Fruit fly (Drosophila melanogaster) whole organism, embryonic: ENCODE data around the gene Dfd.
A peak's percentile ranks its signal among the peaks of the same experiment; 100 is the strongest.

ENCODE experiments used
- Adf1 ChIP-seq: fragments of 200-800 bp; sonication (Bioruptor generic); IDR thresholded peaks from 2 replicates; pipeline ENCODE4 v1.3.6; 2022; ENCODE audit warnings: missing biosample characterization, missing genetic modification characterization
- Atf3 ChIP-seq: fragments of 200-800 bp; sonication (Bioruptor generic); optimal IDR thresholded peaks from 3 replicates; lab custom pipeline; 2016; ENCODE audit warnings: missing biosample characterization, missing genetic modification characterization
- CG10979 ChIP-seq: fragments of 200-800 bp; sonication (Bioruptor generic); optimal IDR thresholded peaks from 2 replicates; lab custom pipeline; 2018; ENCODE audit warnings: missing biosample characterization, mild to moderate bottlenecking, missing genetic modification characterization, moderate library complexity
- CG11504 ChIP-seq: fragments of 200-800 bp; sonication (Bioruptor generic); optimal IDR thresholded peaks from 3 replicates; lab custom pipeline; 2019; ENCODE audit warnings: missing biosample characterization, mild to moderate bottlenecking, missing genetic modification characterization, moderate library complexity
- CG12299 ChIP-seq: fragments of 200-800 bp; sonication (Bioruptor generic); optimal IDR thresholded peaks from 2 replicates; lab custom pipeline; 2018; ENCODE audit warnings: missing biosample characterization, mild to moderate bottlenecking, missing genetic modification characterization
- CG14710 ChIP-seq: fragments of 200-800 bp; sonication (Bioruptor generic); optimal IDR thresholded peaks from 3 replicates; lab custom pipeline; 2019; ENCODE audit warnings: missing biosample characterization, mild to moderate bottlenecking, missing genetic modification characterization, moderate library complexity
- CG15479 ChIP-seq: fragments of 200-800 bp; sonication (Bioruptor generic); optimal IDR thresholded peaks from 3 replicates; lab custom pipeline; 2019; ENCODE audit warnings: missing biosample characterization, mild to moderate bottlenecking, missing genetic modification characterization, moderate library complexity
- CG17361 ChIP-seq: fragments of 200-800 bp; sonication (Bioruptor generic); IDR thresholded peaks from 3 replicates; pipeline ENCODE4 v1.3.6; 2022; ENCODE audit warnings: missing biosample characterization, missing genetic modification characterization
- CG18262 ChIP-seq: fragments of 200-800 bp; optimal IDR thresholded peaks from 3 replicates; lab custom pipeline; 2019; ENCODE audit warnings: missing biosample characterization, mild to moderate bottlenecking, missing genetic modification characterization, moderate library complexity
- CG2202 ChIP-seq: fragments of 200-800 bp; sonication (Bioruptor generic); optimal IDR thresholded peaks from 2 replicates; lab custom pipeline; 2018; ENCODE audit warnings: missing biosample characterization, mild to moderate bottlenecking, missing genetic modification characterization
- CG31441 ChIP-seq: fragments of 200-800 bp; sonication (Bioruptor generic); IDR thresholded peaks from 2 replicates; pipeline ENCODE4 v1.3.6; 2022; ENCODE audit warnings: missing biosample characterization, missing genetic modification characterization
- CG34422 ChIP-seq: fragments of 200-800 bp; sonication (Bioruptor generic); IDR thresholded peaks from 3 replicates; pipeline ENCODE4 v1.3.6; 2022; ENCODE audit warnings: missing biosample characterization, missing genetic modification characterization
- CG4360 ChIP-seq: fragments of 200-800 bp; sonication (Bioruptor generic); IDR thresholded peaks from 2 replicates; pipeline ENCODE4 v1.3.6; 2022; ENCODE audit warnings: missing biosample characterization, missing genetic modification characterization
- CG5180 ChIP-seq: fragments of 200-800 bp; sonication (Bioruptor generic); optimal IDR thresholded peaks from 3 replicates; lab custom pipeline; 2017; ENCODE audit warnings: missing biosample characterization, missing genetic modification characterization, mild to moderate bottlenecking, moderate library complexity, missing genetic modification reagents
- CG7556 ChIP-seq: fragments of 200-800 bp; sonication (Bioruptor generic); optimal IDR thresholded peaks from 2 replicates; lab custom pipeline; 2017; ENCODE audit warnings: missing biosample characterization, mild to moderate bottlenecking, missing genetic modification characterization
- Camta ChIP-seq: fragments of 200-800 bp; sonication (Bioruptor generic); optimal IDR thresholded peaks from 2 replicates; lab custom pipeline; 2016; ENCODE audit warnings: missing biosample characterization, missing genetic modification characterization
- D ChIP-seq, 2 experiments: fragments of 200-800 bp in 1 of 2; fragments of >200 bp in 1 of 2; sonication (Bioruptor generic) in 1 of 2; optimal IDR thresholded peaks; 2 replicates in 1 of 2; 3 replicates in 1 of 2; lab custom pipeline; 2017; ENCODE audit warnings: mild to moderate bottlenecking in 1 of 2, missing biosample characterization in 1 of 2, missing genetic modification characterization in 1 of 2, missing genetic modification reagents in 1 of 2
- D19A ChIP-seq: fragments of 200-800 bp; optimal IDR thresholded peaks from 3 replicates; lab custom pipeline; 2019; ENCODE audit warnings: missing biosample characterization, mild to moderate bottlenecking, missing genetic modification characterization, moderate library complexity
- Ets65A ChIP-seq: fragments of 200-800 bp; sonication (Bioruptor generic); peaks from one replicate; lab custom pipeline; 2016; ENCODE audit warnings: missing biosample characterization, missing genetic modification characterization
- Fer3 ChIP-seq: fragments of 200-800 bp; sonication (Bioruptor generic); optimal IDR thresholded peaks from 2 replicates; lab custom pipeline; 2018; ENCODE audit warnings: missing biosample characterization, mild to moderate bottlenecking, missing genetic modification characterization, moderate library complexity
- Hr51 ChIP-seq, 2 experiments: fragments of 200-800 bp; sonication (Bioruptor generic); optimal IDR thresholded peaks; 2 replicates in 1 of 2; 3 replicates in 1 of 2; lab custom pipeline; 2016 to 2018; ENCODE audit warnings: missing biosample characterization in 2 of 2, missing genetic modification characterization in 2 of 2, mild to moderate bottlenecking in 1 of 2, moderate library complexity in 1 of 2
- Ptx1 ChIP-seq: fragments of 200-800 bp; sonication (Bioruptor generic); IDR thresholded peaks from 2 replicates; pipeline ENCODE4 v1.3.6; 2022; ENCODE audit warnings: missing biosample characterization, missing genetic modification characterization
- Scr ChIP-seq: fragments of 200-800 bp; sonication (Bioruptor generic); IDR thresholded peaks from 2 replicates; pipeline ENCODE4 v1.3.6; 2022; ENCODE audit warnings: missing biosample characterization, missing genetic modification characterization; ENCODE audit not compliant: partially characterized antibody
- Trl ChIP-seq, 3 experiments: fragments of >200 bp in 2 of 3; fragments of 200-800 bp in 1 of 3; sonication (Bioruptor generic) in 1 of 3; optimal IDR thresholded peaks; 2 replicates in 1 of 3; 3 replicates in 2 of 3; lab custom pipeline; 2016 to 2017; ENCODE audit warnings: missing biosample characterization in 1 of 3, missing genetic modification characterization in 1 of 3
- Xrp1 ChIP-seq: fragments of 200-800 bp; sonication (Bioruptor generic); IDR thresholded peaks from 2 replicates; pipeline ENCODE4 v1.3.6; 2022; ENCODE audit warnings: missing biosample characterization, missing genetic modification characterization
- abd-A ChIP-seq: fragments of 200-800 bp; sonication (Bioruptor generic); optimal IDR thresholded peaks from 3 replicates; lab custom pipeline; 2019; ENCODE audit warnings: missing biosample characterization, mild to moderate bottlenecking, missing genetic modification characterization, moderate library complexity
- al ChIP-seq: fragments of 200-800 bp; sonication (Bioruptor generic); IDR thresholded peaks from 2 replicates; pipeline ENCODE4 v1.3.6; 2022; ENCODE audit warnings: missing biosample characterization, missing genetic modification characterization
- ash1 ChIP-seq: fragments of 200-800 bp; sonication (Bioruptor generic); optimal IDR thresholded peaks from 2 replicates; lab custom pipeline; 2018; ENCODE audit warnings: missing biosample characterization, mild to moderate bottlenecking, missing genetic modification characterization
- chm ChIP-seq: fragments of 200-800 bp; sonication (Bioruptor generic); IDR thresholded peaks from 2 replicates; pipeline ENCODE4 v1.3.6; 2022; ENCODE audit warnings: missing biosample characterization, missing genetic modification characterization
- corto ChIP-seq: fragments of 200-800 bp; sonication (Bioruptor generic); optimal IDR thresholded peaks from 2 replicates; lab custom pipeline; 2016; ENCODE audit warnings: missing biosample characterization, mild to moderate bottlenecking, missing genetic modification characterization, moderate library complexity
- crol ChIP-seq: fragments of 200-800 bp; sonication (Bioruptor generic); IDR thresholded peaks from 2 replicates; pipeline ENCODE4 v1.3.6; 2022; ENCODE audit warnings: missing biosample characterization, missing genetic modification characterization
- dmrt11E ChIP-seq: fragments of 200-800 bp; sonication (Bioruptor generic); optimal IDR thresholded peaks from 3 replicates; lab custom pipeline; 2018; ENCODE audit warnings: missing biosample characterization, mild to moderate bottlenecking, missing genetic modification characterization, moderate library complexity
- eve ChIP-seq, 2 experiments: fragments of >200 bp; optimal IDR thresholded peaks; 2 replicates each; lab custom pipeline; 2017; ENCODE audit warnings: missing biosample characterization in 2 of 2, missing genetic modification characterization in 2 of 2
- exex ChIP-seq: fragments of 200-800 bp; sonication (Bioruptor generic); optimal IDR thresholded peaks from 4 replicates; lab custom pipeline; 2018; ENCODE audit warnings: missing biosample characterization, mild to moderate bottlenecking, missing genetic modification characterization, moderate library complexity
- gem ChIP-seq: fragments of 200-800 bp; sonication (Bioruptor generic); optimal IDR thresholded peaks from 2 replicates; lab custom pipeline; 2019; ENCODE audit warnings: missing biosample characterization, mild to moderate bottlenecking, missing genetic modification characterization, moderate library complexity
- her ChIP-seq: fragments of 200-800 bp; sonication (Bioruptor generic); optimal IDR thresholded peaks from 2 replicates; lab custom pipeline; 2016; ENCODE audit warnings: missing biosample characterization, missing genetic modification characterization
- maf-S ChIP-seq: fragments of 200-800 bp; sonication (Bioruptor generic); optimal IDR thresholded peaks from 2 replicates; lab custom pipeline; 2016; ENCODE audit warnings: missing biosample characterization, missing genetic modification characterization
- pfk ChIP-seq: fragments of 200-800 bp; sonication (Bioruptor generic); optimal IDR thresholded peaks from 2 replicates; lab custom pipeline; 2018; ENCODE audit warnings: missing biosample characterization, mild to moderate bottlenecking, missing genetic modification characterization, moderate library complexity
- phol ChIP-seq: fragments of 200-800 bp; sonication (Bioruptor generic); optimal IDR thresholded peaks from 3 replicates; lab custom pipeline; 2018; ENCODE audit warnings: missing biosample characterization, mild to moderate bottlenecking, missing genetic modification characterization, moderate library complexity
- prd ChIP-seq, 3 experiments: fragments of >200 bp in 2 of 3; fragments of 200-800 bp in 1 of 3; sonication (Bioruptor generic) in 1 of 3; optimal IDR thresholded peaks in 2 of 3; IDR thresholded peaks in 1 of 3; 2 replicates in 2 of 3; 3 replicates in 1 of 3; pipeline versions ENCODE4 v1.3.6 to Lab custom; 2017 to 2022; ENCODE audit warnings: missing biosample characterization in 1 of 3, missing genetic modification characterization in 1 of 3
- rib ChIP-seq: fragments of 200-800 bp; sonication (Bioruptor generic); IDR thresholded peaks from 2 replicates; pipeline ENCODE4 v1.3.6; 2022; ENCODE audit warnings: missing biosample characterization, missing genetic modification characterization
- sens ChIP-seq: fragments of 200-800 bp; sonication (Bioruptor generic); peaks from one replicate; lab custom pipeline; 2016; ENCODE audit warnings: missing biosample characterization, missing genetic modification characterization
- seq ChIP-seq: fragments of 200-800 bp; sonication (Bioruptor generic); IDR thresholded peaks from 2 replicates; pipeline ENCODE4 v1.3.6; 2022; ENCODE audit warnings: missing biosample characterization, missing genetic modification characterization
- sqz ChIP-seq: fragments of 200-800 bp; sonication (Bioruptor generic); optimal IDR thresholded peaks from 3 replicates; lab custom pipeline; 2018; ENCODE audit warnings: missing biosample characterization, mild to moderate bottlenecking, missing genetic modification characterization
- zen2 ChIP-seq: fragments of 200-800 bp; sonication (Bioruptor generic); IDR thresholded peaks from 3 replicates; pipeline ENCODE4 v1.3.6; 2022; ENCODE audit warnings: missing biosample characterization, missing genetic modification characterization; ENCODE audit not compliant: partially characterized antibody
- zf30C ChIP-seq: fragments of 200-800 bp; sonication (Bioruptor generic); optimal IDR thresholded peaks from 3 replicates; lab custom pipeline; 2018; ENCODE audit warnings: missing biosample characterization, mild to moderate bottlenecking, missing genetic modification characterization

The Dfd gene

dm6 chr3R:6814875-6815750 lies 23.5 kb downstream of the Dfd start:
- TF ChIP-seq rib (no peak), chm (no peak), CG15479 (peak; percentile 64), her (GFP tag; lab: Kevin White, UChicago) (no peak), CG34422 (no peak), CG4360 (GFP tag; lab: Robert Waterston, UW) (peak; percentile 78), D19A (tag; lab: Kevin White, UChicago) (peak; percentile 12), CG12299 (tag; lab: Kevin White, UChicago) (no peak), prd (optimal IDR thresholded peaks at IDR 0.05; lab: Kevin White, UChicago) (no peak), prd (GFP tag; IDR thresholded peaks at IDR 0.05; lab: Robert Waterston, UW) (0 out of 3 replicates have a peak, but pooled peaks have one; percentile 14), exex (tag; lab: Kevin White, UChicago) (no peak), Scr (peak; percentile 14; the same call in 1 of the 2 replicates), Trl (optimal IDR thresholded peaks at IDR 0.05; lab: Kevin White, UChicago) (peak in 1 of 2 experiments; percentile 13), Trl (GFP tag; optimal IDR thresholded peaks at IDR 0.05; lab: Kevin White, UChicago) (no peak), CG11504 (tag; lab: Kevin White, UChicago) (peak; percentile 37), Hr51 (GFP tag; optimal IDR thresholded peaks at IDR 0.05; lab: Kevin White, UChicago) (peak in 1 of 2 experiments; percentile 5), sqz (GFP tag; lab: Kevin White, UChicago) (peak; percentile 1), seq (peak; percentile 70; the same call in 1 of the 2 replicates), gem (tag; lab: Kevin White, UChicago) (peak; percentile 23), Xrp1 (GFP tag; lab: Robert Waterston, UW) (no peak), Fer3 (tag; lab: Kevin White, UChicago) (no peak), maf-S (GFP tag; lab: Kevin White, UChicago) (no peak), CG2202 (tag; lab: Kevin White, UChicago) (no peak), D (optimal IDR thresholded peaks at IDR 0.05; lab: Kevin White, UChicago) (peak; percentile 6), D (GFP tag; optimal IDR thresholded peaks at IDR 0.05; lab: Kevin White, UChicago) (no peak), CG5180 (GFP tag; lab: Kevin White, UChicago) (no peak), sens (GFP tag; lab: Kevin White, UChicago) (peak; percentile 87), CG18262 (peak; percentile 16), Adf1 (GFP tag; lab: Robert Waterston, UW) (no peak), pfk (GFP tag; lab: Kevin White, UChicago) (peak; percentile 1), Atf3 (no peak), crol (GFP tag; lab: Robert Waterston, UW) (peak; percentile 69), CG14710 (tag; lab: Kevin White, UChicago) (peak; percentile 3), phol (tag; lab: Kevin White, UChicago) (peak; percentile 28), Camta (GFP tag; lab: Kevin White, UChicago) (no peak), CG7556 (peak; percentile 9), CG31441 (GFP tag; lab: Robert Waterston, UW) (peak; percentile 23; the same call in 1 of the 2 replicates), corto (no peak), ash1 (GFP tag; lab: Kevin White, UChicago) (peak; percentile 46), eve (GFP tag; optimal IDR thresholded peaks at IDR 0.05; lab: Kevin White, UChicago) (peak in 1 of 2 experiments; percentile 21), al (GFP tag; lab: Robert Waterston, UW) (no peak), zen2 (GFP tag; lab: Robert Waterston, UW) (no peak), CG17361 (0 out of 3 replicates have a peak, but pooled peaks have one; percentile 8), CG10979 (tag; lab: Kevin White, UChicago) (peak; percentile 35), Ets65A (GFP tag; lab: Kevin White, UChicago) (peak; percentile 89), dmrt11E (peak; percentile 24), Ptx1 (GFP tag; lab: Robert Waterston, UW) (0 out of 2 replicates have a peak, but pooled peaks have one; percentile 18), zf30C (peak; percentile 28), abd-A (tag; lab: Kevin White, UChicago) (peak; percentile 36)
